Worm (Caenorhabditis elegans) whole organism, L1 larva: ENCODE measurements around the gene srbc-8.

Experiments used
- C16A3.4 ChIP-seq: fragments of 150-350 bp; optimal IDR thresholded peaks from 2 replicates; lab custom pipeline; 2014; ENCODE audit warnings: missing biosample characterization, missing genetic modification characterization
- ceh-8 ChIP-seq: fragments of 200-800 bp; sonication (Bioruptor generic); optimal IDR thresholded peaks from 2 replicates; lab custom pipeline; 2018; ENCODE audit warnings: mild to moderate bottlenecking, missing genetic modification characterization, moderate library complexity, missing compliant biosample characterization
- elt-2 ChIP-seq: sonication (generic microtip); optimal IDR thresholded peaks from 2 replicates; lab custom pipeline; 2016; ENCODE audit warnings: missing genetic modification characterization, mild to moderate bottlenecking, inconsistent platforms, missing compliant biosample characterization, missing genetic modification reagents
- elt-3 ChIP-seq, 6 experiments: fragments of 150-350 bp in 1 of 6; sonication (generic microtip); optimal IDR thresholded peaks; 2 replicates each; lab custom pipeline; 2017 to 2018; ENCODE audit warnings: missing biosample characterization in 6 of 6, missing genetic modification characterization in 6 of 6, inconsistent platforms in 1 of 6
- fos-1 ChIP-seq: fragments of 150-350 bp; optimal IDR thresholded peaks from 2 replicates; lab custom pipeline; 2014; ENCODE audit warnings: missing biosample characterization, missing genetic modification characterization
- grh-1 ChIP-seq: fragments of 200-800 bp; sonication (Bioruptor generic); IDR thresholded peaks from 2 replicates; pipeline ENCODE4 v1.3.6; 2022; ENCODE audit warnings: missing genetic modification reagents, missing genetic modification characterization, missing compliant biosample characterization
- lin-14 ChIP-seq: fragments of 200-800 bp; sonication (Bioruptor generic); optimal IDR thresholded peaks from 2 replicates; lab custom pipeline; 2018; ENCODE audit warnings: mild to moderate bottlenecking, missing genetic modification characterization, moderate library complexity, missing compliant biosample characterization
- lin-39 ChIP-seq: fragments of 150-350 bp; optimal IDR thresholded peaks from 2 replicates; lab custom pipeline; 2014; ENCODE audit warnings: missing biosample characterization, missing genetic modification reagents, missing genetic modification characterization
- mdl-1 ChIP-seq, 2 experiments: fragments of 150-350 bp; optimal IDR thresholded peaks; 2 replicates each; lab custom pipeline; 2014 to 2017; ENCODE audit warnings: missing biosample characterization in 2 of 2, missing genetic modification characterization in 2 of 2, inconsistent platforms in 1 of 2
- nhr-237 ChIP-seq: fragments of 150-350 bp; optimal IDR thresholded peaks from 2 replicates; lab custom pipeline; 2014; ENCODE audit warnings: missing biosample characterization, missing genetic modification characterization
- sup-37 ChIP-seq: fragments of 200-800 bp; sonication (Bioruptor generic); optimal IDR thresholded peaks from 2 replicates; lab custom pipeline; 2018; ENCODE audit warnings: mild to moderate bottlenecking, missing genetic modification characterization, missing compliant biosample characterization
- unc-130 ChIP-seq: fragments of 150-350 bp; optimal IDR thresholded peaks from 2 replicates; lab custom pipeline; 2017; ENCODE audit warnings: missing biosample characterization, missing genetic modification characterization, inconsistent platforms
- zag-1 ChIP-seq: fragments of 150-350 bp; optimal IDR thresholded peaks from 2 replicates; lab custom pipeline; 2014; ENCODE audit warnings: missing biosample characterization, missing genetic modification characterization

DNA sequence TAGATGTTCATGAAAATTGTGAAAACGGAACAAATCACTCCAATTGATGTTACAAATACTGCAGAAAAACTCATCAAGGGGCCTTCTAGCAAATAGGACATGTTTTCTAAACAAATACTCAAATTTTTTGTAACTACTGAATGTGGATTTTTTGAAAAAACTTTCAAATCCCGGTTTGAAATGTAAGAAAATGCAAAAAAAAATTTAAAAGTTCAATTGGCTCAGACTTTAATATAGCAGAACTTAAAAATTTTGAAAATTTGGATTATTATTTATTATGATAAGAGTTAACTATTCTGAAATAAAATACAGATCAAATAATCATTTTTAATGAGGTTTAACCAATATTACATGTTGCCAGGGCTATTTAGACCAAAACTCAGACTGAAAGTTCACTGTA is 5.4 kb upstream of the srbc-8 start, which contains the start of gene srbc-9:
- TF ChIP-seq zag-1 = no peak
- TF ChIP-seq unc-130 (tag; lab: Kevin White, UChicago) = no peak
- TF ChIP-seq elt-2 (tag; lab: Kevin White, UChicago) = no peak
- TF ChIP-seq elt-3 (tag; optimal IDR thresholded peaks at IDR 0.05; lab: Kevin White, UChicago) = no peak
- no peak for TF ChIP-seq grh-1 (GFP tag; lab: Robert Waterston, UW)
- no peak for TF ChIP-seq ceh-8 (GFP tag; lab: Kevin White, UChicago)
- no peak for TF ChIP-seq lin-39 (tag; lab: Kevin White, UChicago)
- no peak for TF ChIP-seq C16A3.4
- no peak for TF ChIP-seq fos-1 (tag; lab: Kevin White, UChicago)
- TF ChIP-seq nhr-237 (tag; lab: Kevin White, UChicago) = no peak
- TF ChIP-seq lin-14 = no peak
- TF ChIP-seq sup-37 (GFP tag; lab: Kevin White, UChicago) = no peak
- TF ChIP-seq mdl-1 (tag; optimal IDR thresholded peaks at IDR 0.05; lab: Kevin White, UChicago) = no peak
